Worm (Caenorhabditis elegans): ENCODE measurements around the gene srz-47.

- no peak for TF ChIP-seq nhr-77 (tag; optimal IDR thresholded peaks at IDR 0.05)
- TF ChIP-seq ztf-11 (tag; optimal IDR thresholded peaks at IDR 0.05): no peak
These were observed 24.7 kb downstream of the srz-47 start, which contains the start of gene srz-66 for ce11 chrV:17167457-17167856.
